Fruit fly (Drosophila melanogaster) Kc167 (cell line): Measurements from ENCODE around the gene Jon74E.

Experiments
- Myc ChIP-seq: fragments of >200 bp; optimal IDR thresholded peaks from 2 replicates; lab custom pipeline; 2017; ENCODE audit warnings: missing external identifiers
- Sin3A ChIP-seq: fragments of >200 bp; optimal IDR thresholded peaks from 2 replicates; lab custom pipeline; 2018; ENCODE audit warnings: missing external identifiers
- h ChIP-seq: fragments of >200 bp; optimal IDR thresholded peaks from 3 replicates; lab custom pipeline; 2018; ENCODE audit warnings: missing external identifiers
- insv ChIP-seq: fragments of >200 bp; optimal IDR thresholded peaks from 3 replicates; lab custom pipeline; 2018; ENCODE audit warnings: missing external identifiers
- psq ChIP-seq: fragments of >200 bp; optimal IDR thresholded peaks from 2 replicates; lab custom pipeline; 2017; ENCODE audit warnings: missing external identifiers
- ttk ChIP-seq: sonication (Bioruptor generic); optimal IDR thresholded peaks from 2 replicates; lab custom pipeline; 2017; ENCODE audit warnings: missing external identifiers

The Jon74E gene

DNA sequence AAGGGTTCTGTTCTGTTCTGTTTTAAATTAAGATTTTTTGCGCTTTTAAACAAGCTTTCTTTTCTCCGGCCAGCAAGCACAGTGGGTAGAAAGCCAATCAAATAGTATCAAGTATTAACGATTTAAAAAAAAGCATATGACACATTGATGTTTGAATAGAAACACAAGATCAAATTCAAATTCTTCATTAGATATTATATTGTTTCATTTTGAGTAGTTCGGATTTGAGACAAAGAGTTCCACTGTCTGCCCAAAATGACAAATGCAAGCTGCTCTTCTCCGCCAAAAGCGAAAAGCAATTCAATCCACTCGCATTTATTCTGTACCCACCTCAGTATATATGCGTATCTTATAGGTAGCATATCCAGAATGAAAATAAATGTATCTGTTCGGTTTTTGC, 46.7 kb downstream of the Jon74E start:
- TF ChIP-seq h (no peak), Sin3A (lab: Kevin White, UChicago) (no peak), insv (lab: Kevin White, UChicago) (no peak), psq (lab: Kevin White, UChicago) (no peak), Myc (no peak), ttk (lab: Kevin White, UChicago) (no peak)

DNA sequence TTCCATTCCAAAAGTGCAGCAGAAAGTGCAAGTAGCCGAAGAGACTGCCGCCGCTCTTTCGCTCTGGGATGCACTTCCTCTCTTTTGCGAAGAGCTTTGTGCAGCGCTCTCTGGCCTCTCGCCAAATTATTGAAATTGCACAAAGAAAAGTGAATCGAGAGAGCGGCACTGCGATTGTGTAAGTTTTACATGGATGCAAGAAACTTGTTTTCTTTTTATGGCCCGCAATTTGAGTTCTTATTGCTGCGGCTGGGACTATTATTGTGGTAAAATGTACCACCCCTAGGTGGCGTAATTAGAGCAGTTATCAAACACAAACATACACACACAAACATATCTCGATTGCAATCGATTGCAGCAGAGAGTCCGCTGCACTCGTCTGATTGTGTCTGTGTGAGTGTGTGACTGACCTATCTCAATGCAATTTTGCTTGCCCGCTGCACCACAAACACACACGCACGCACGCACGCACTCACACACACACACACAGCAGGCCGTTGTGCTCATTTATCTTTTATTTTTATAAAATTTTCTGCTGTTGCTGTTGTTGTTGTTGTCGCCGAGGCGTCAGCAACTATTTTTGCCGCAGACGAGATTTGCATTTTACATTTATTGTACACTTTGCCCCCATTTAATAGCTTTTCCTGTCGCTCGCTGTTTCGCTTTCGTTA, 48.5 kb downstream of the Jon74E start:
- TF ChIP-seq Myc (no peak), ttk (lab: Kevin White, UChicago) (no peak), h (no peak), psq (lab: Kevin White, UChicago) (no peak), insv (lab: Kevin White, UChicago) (no peak), Sin3A (lab: Kevin White, UChicago) (no peak)

DNA sequence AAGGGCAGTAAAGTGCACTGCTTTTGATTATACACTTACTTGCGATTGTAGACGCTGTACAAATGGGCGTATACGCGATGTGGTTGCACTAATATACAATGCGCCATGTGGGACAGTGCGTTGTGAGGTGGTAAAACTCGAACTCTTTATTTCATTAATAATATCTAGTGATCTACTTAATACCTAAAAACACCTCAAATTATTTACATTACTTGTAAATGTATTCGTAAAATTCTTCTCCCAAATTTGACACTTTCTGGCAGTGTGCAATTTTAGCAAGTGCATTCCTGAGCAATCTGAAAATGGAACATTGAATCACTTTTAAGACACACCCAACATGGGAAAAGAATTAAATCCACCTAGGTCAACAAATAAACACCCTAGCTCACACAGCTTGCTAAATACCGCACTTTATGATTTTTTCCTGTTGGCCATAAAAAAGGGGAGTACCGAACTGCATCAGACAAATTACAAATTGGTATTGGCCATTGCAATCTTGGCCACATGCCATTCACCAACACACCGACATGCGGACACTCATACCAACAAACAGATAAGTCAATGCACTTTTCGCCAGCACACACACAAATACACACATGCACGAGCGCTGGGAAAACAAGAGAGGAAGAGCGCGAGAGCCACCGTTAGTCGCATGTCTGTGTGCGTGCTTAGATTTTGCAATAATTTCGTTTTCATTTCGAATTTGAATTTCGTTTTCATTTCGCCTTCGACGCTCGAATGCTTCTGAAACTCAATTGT, 49.8 kb downstream of the Jon74E start:
- no peak for TF ChIP-seq psq (lab: Kevin White, UChicago)
